Fruit fly (Drosophila melanogaster) whole organism, embryonic: ENCODE data around the gene CG34001.

ENCODE experiments used
- Abd-B ChIP-seq: fragments of 200-800 bp; sonication (Bioruptor generic); optimal IDR thresholded peaks from 2 replicates; lab custom pipeline; 2018; ENCODE audit warnings: missing biosample characterization, mild to moderate bottlenecking, missing genetic modification characterization, moderate library complexity
- CG10366 ChIP-seq: fragments of 200-800 bp; sonication (Bioruptor generic); IDR thresholded peaks from 2 replicates; pipeline ENCODE4 v1.3.6; 2022; ENCODE audit warnings: missing biosample characterization, missing genetic modification characterization
- CG10959 ChIP-seq: fragments of 200-800 bp; sonication (Bioruptor generic); IDR thresholded peaks from 2 replicates; pipeline ENCODE4 v1.3.6; 2022; ENCODE audit warnings: missing biosample characterization, missing genetic modification characterization
- CG11085 ChIP-seq: fragments of 200-800 bp; sonication (Bioruptor generic); IDR thresholded peaks from 2 replicates; pipeline ENCODE4 v1.3.6; 2022; ENCODE audit warnings: missing biosample characterization, missing genetic modification characterization
- CG11695 ChIP-seq: fragments of 200-800 bp; sonication (Bioruptor generic); IDR thresholded peaks from 3 replicates; pipeline ENCODE4 v1.3.6; 2022; ENCODE audit warnings: missing biosample characterization, missing genetic modification characterization
- CG11723 ChIP-seq: fragments of 200-800 bp; sonication (Bioruptor generic); optimal IDR thresholded peaks from 2 replicates; lab custom pipeline; 2017; ENCODE audit warnings: missing biosample characterization, mild to moderate bottlenecking, missing genetic modification characterization
- CG12659 ChIP-seq: fragments of 200-800 bp; sonication (Bioruptor generic); optimal IDR thresholded peaks from 3 replicates; lab custom pipeline; 2017; ENCODE audit warnings: mild to moderate bottlenecking, missing biosample characterization, missing genetic modification reagents, missing genetic modification characterization
- CG14667 ChIP-seq: fragments of 200-800 bp; sonication (Bioruptor generic); IDR thresholded peaks from 2 replicates; pipeline ENCODE4 v1.3.6; 2022; ENCODE audit warnings: missing biosample characterization, missing genetic modification characterization
- CG15696 ChIP-seq: fragments of 200-800 bp; sonication (Bioruptor generic); optimal IDR thresholded peaks from 2 replicates; lab custom pipeline; 2019; ENCODE audit warnings: missing biosample characterization, mild to moderate bottlenecking, missing genetic modification characterization, moderate library complexity
- CG1647 ChIP-seq: fragments of 200-800 bp; sonication (Bioruptor generic); optimal IDR thresholded peaks from 3 replicates; lab custom pipeline; 2016; ENCODE audit warnings: missing biosample characterization, missing genetic modification characterization
- CG1792 ChIP-seq: fragments of 200-800 bp; sonication (Bioruptor generic); optimal IDR thresholded peaks from 2 replicates; lab custom pipeline; 2016; ENCODE audit warnings: missing biosample characterization, missing genetic modification characterization
- CG18476 ChIP-seq: fragments of 200-800 bp; sonication (Bioruptor generic); optimal IDR thresholded peaks from 2 replicates; lab custom pipeline; 2016; ENCODE audit warnings: missing biosample characterization, mild to moderate bottlenecking, missing genetic modification characterization
- CG18599 ChIP-seq: fragments of 200-800 bp; sonication (Bioruptor generic); optimal IDR thresholded peaks from 3 replicates; lab custom pipeline; 2017; ENCODE audit warnings: missing biosample characterization, missing genetic modification characterization, mild to moderate bottlenecking, moderate library complexity, missing genetic modification reagents
- CG2116 ChIP-seq: fragments of 200-800 bp; sonication (Bioruptor generic); optimal IDR thresholded peaks from 3 replicates; lab custom pipeline; 2018; ENCODE audit warnings: missing biosample characterization, mild to moderate bottlenecking, missing genetic modification characterization
- CG31388 ChIP-seq: fragments of 200-800 bp; sonication (Bioruptor generic); optimal IDR thresholded peaks from 2 replicates; lab custom pipeline; 2016; ENCODE audit warnings: missing biosample characterization, missing genetic modification characterization
- CG31441 ChIP-seq: fragments of 200-800 bp; sonication (Bioruptor generic); IDR thresholded peaks from 2 replicates; pipeline ENCODE4 v1.3.6; 2022; ENCODE audit warnings: missing biosample characterization, missing genetic modification characterization
- CG3281 ChIP-seq: fragments of 200-800 bp; sonication (Bioruptor generic); optimal IDR thresholded peaks from 3 replicates; lab custom pipeline; 2017; ENCODE audit warnings: missing biosample characterization, mild to moderate bottlenecking, missing genetic modification characterization
- CG4328 ChIP-seq: fragments of 200-800 bp; sonication (Bioruptor generic); optimal IDR thresholded peaks from 3 replicates; lab custom pipeline; 2017; ENCODE audit warnings: missing biosample characterization, missing genetic modification reagents, missing genetic modification characterization
- CG6854 ChIP-seq: fragments of 200-800 bp; sonication (Bioruptor generic); optimal IDR thresholded peaks from 3 replicates; lab custom pipeline; 2017; ENCODE audit warnings: missing biosample characterization, mild to moderate bottlenecking, missing genetic modification characterization
- CG7271 ChIP-seq: fragments of 200-800 bp; sonication (Bioruptor generic); optimal IDR thresholded peaks from 2 replicates; lab custom pipeline; 2018; ENCODE audit warnings: missing biosample characterization, mild to moderate bottlenecking, missing genetic modification characterization, moderate library complexity
- CG7745 ChIP-seq: fragments of 200-800 bp; sonication (Bioruptor generic); optimal IDR thresholded peaks from 2 replicates; lab custom pipeline; 2018; ENCODE audit warnings: missing biosample characterization, mild to moderate bottlenecking, missing genetic modification characterization, moderate library complexity
- CG7839 ChIP-seq: fragments of 200-800 bp; sonication (Bioruptor generic); optimal IDR thresholded peaks from 3 replicates; lab custom pipeline; 2018; ENCODE audit warnings: missing biosample characterization, mild to moderate bottlenecking, missing genetic modification characterization, moderate library complexity
- CG9215 ChIP-seq: fragments of 200-800 bp; sonication (Bioruptor generic); IDR thresholded peaks from 2 replicates; pipeline ENCODE4 v1.3.6; 2022; ENCODE audit warnings: missing biosample characterization, missing genetic modification characterization
- CG9932 ChIP-seq: fragments of 200-800 bp; sonication (Bioruptor generic); IDR thresholded peaks from 2 replicates; pipeline ENCODE4 v1.3.6; 2022; ENCODE audit warnings: missing biosample characterization, missing genetic modification characterization
- Camta ChIP-seq: fragments of 200-800 bp; sonication (Bioruptor generic); optimal IDR thresholded peaks from 2 replicates; lab custom pipeline; 2016; ENCODE audit warnings: missing biosample characterization, missing genetic modification characterization
- Chrac-16 ChIP-seq: fragments of 200-800 bp; sonication (Bioruptor generic); optimal IDR thresholded peaks from 3 replicates; lab custom pipeline; 2016; ENCODE audit warnings: missing biosample characterization, missing genetic modification characterization
- Dad ChIP-seq: fragments of 200-800 bp; sonication (Bioruptor generic); optimal IDR thresholded peaks from 3 replicates; lab custom pipeline; 2016; ENCODE audit warnings: missing biosample characterization, missing genetic modification characterization
- Doc3 ChIP-seq: fragments of 200-800 bp; sonication (Bioruptor generic); IDR thresholded peaks from 3 replicates; pipeline ENCODE4 v1.3.6; 2022; ENCODE audit warnings: missing biosample characterization, missing genetic modification characterization; ENCODE audit not compliant: partially characterized antibody
- E2f2 ChIP-seq: fragments of 200-800 bp; sonication (Bioruptor generic); IDR thresholded peaks from 2 replicates; pipeline ENCODE4 v1.3.6; 2022; ENCODE audit warnings: missing biosample characterization, missing genetic modification characterization
- Ets97D ChIP-seq: fragments of 200-800 bp; sonication (Bioruptor generic); optimal IDR thresholded peaks from 3 replicates; lab custom pipeline; 2016; ENCODE audit warnings: missing biosample characterization, missing genetic modification characterization
- Gsc ChIP-seq: fragments of 200-800 bp; sonication (Bioruptor generic); IDR thresholded peaks from 2 replicates; pipeline ENCODE4 v1.3.6; 2022; ENCODE audit warnings: missing biosample characterization, missing genetic modification characterization
- HLHmδ ChIP-seq: fragments of 200-800 bp; sonication (Bioruptor generic); optimal IDR thresholded peaks from 2 replicates; lab custom pipeline; 2018; ENCODE audit warnings: missing biosample characterization, mild to moderate bottlenecking, missing genetic modification characterization, moderate library complexity
- Hr3 ChIP-seq: fragments of 200-800 bp; sonication (Bioruptor generic); optimal IDR thresholded peaks from 3 replicates; lab custom pipeline; 2016; ENCODE audit warnings: missing biosample characterization, missing genetic modification characterization
- NC2α ChIP-seq: fragments of 200-800 bp; sonication (Bioruptor generic); optimal IDR thresholded peaks from 2 replicates; lab custom pipeline; 2016; ENCODE audit warnings: missing biosample characterization, missing genetic modification characterization
- Ssrp ChIP-seq: fragments of 200-800 bp; sonication (Bioruptor generic); optimal IDR thresholded peaks from 2 replicates; lab custom pipeline; 2018; ENCODE audit warnings: missing biosample characterization, mild to moderate bottlenecking, missing genetic modification characterization, moderate library complexity
- ac ChIP-seq: fragments of 200-800 bp; sonication (Bioruptor generic); optimal IDR thresholded peaks from 3 replicates; lab custom pipeline; 2017; ENCODE audit warnings: missing biosample characterization, mild to moderate bottlenecking, missing genetic modification characterization
- az2 ChIP-seq: fragments of 200-800 bp; sonication (Bioruptor generic); optimal IDR thresholded peaks from 3 replicates; lab custom pipeline; 2016; ENCODE audit warnings: missing biosample characterization, missing genetic modification characterization
- cas ChIP-seq: fragments of 200-800 bp; sonication (Bioruptor generic); IDR thresholded peaks from 2 replicates; pipeline ENCODE4 v1.3.6; 2022; ENCODE audit warnings: missing biosample characterization, missing genetic modification characterization
- corto ChIP-seq: fragments of 200-800 bp; sonication (Bioruptor generic); optimal IDR thresholded peaks from 2 replicates; lab custom pipeline; 2016; ENCODE audit warnings: missing biosample characterization, mild to moderate bottlenecking, missing genetic modification characterization, moderate library complexity
- croc ChIP-seq: fragments of 200-800 bp; sonication (Bioruptor generic); conservative IDR thresholded peaks from 3 replicates; pipeline ENCODE4 v1.3.6; 2022; ENCODE audit warnings: missing biosample characterization, missing genetic modification characterization
- danr ChIP-seq: fragments of 200-800 bp; sonication (Bioruptor generic); IDR thresholded peaks from 2 replicates; pipeline ENCODE4 v1.3.6; 2022; ENCODE audit warnings: missing biosample characterization, missing genetic modification characterization
- dimm ChIP-seq: fragments of 200-800 bp; sonication (Bioruptor generic); IDR thresholded peaks from 2 replicates; pipeline ENCODE4 v1.3.6; 2022; ENCODE audit warnings: missing biosample characterization, missing genetic modification characterization
- eve ChIP-seq, 2 experiments: fragments of >200 bp; optimal IDR thresholded peaks; 2 replicates each; lab custom pipeline; 2017; ENCODE audit warnings: missing biosample characterization in 2 of 2, missing genetic modification characterization in 2 of 2
- fru ChIP-seq: fragments of >200 bp; optimal IDR thresholded peaks from 2 replicates; lab custom pipeline; 2017
- gce ChIP-seq: fragments of 200-800 bp; sonication (Bioruptor generic); IDR thresholded peaks from 3 replicates; pipeline ENCODE4 v1.3.6; 2022; ENCODE audit warnings: missing biosample characterization, missing genetic modification characterization
- her ChIP-seq: fragments of 200-800 bp; sonication (Bioruptor generic); optimal IDR thresholded peaks from 2 replicates; lab custom pipeline; 2016; ENCODE audit warnings: missing biosample characterization, missing genetic modification characterization
- onecut ChIP-seq: fragments of 200-800 bp; sonication (Bioruptor generic); IDR thresholded peaks from 2 replicates; pipeline ENCODE4 v1.3.6; 2022; ENCODE audit warnings: missing biosample characterization, missing genetic modification characterization
- scrt ChIP-seq: fragments of 200-800 bp; sonication (Bioruptor generic); optimal IDR thresholded peaks from 2 replicates; lab custom pipeline; 2018; ENCODE audit warnings: missing biosample characterization, mild to moderate bottlenecking, missing genetic modification characterization, moderate library complexity
- sima ChIP-seq: fragments of 200-800 bp; sonication (Bioruptor generic); optimal IDR thresholded peaks from 2 replicates; lab custom pipeline; 2016; ENCODE audit warnings: missing biosample characterization, missing genetic modification characterization
- slp2 ChIP-seq: fragments of 200-800 bp; sonication (Bioruptor generic); optimal IDR thresholded peaks from 2 replicates; lab custom pipeline; 2016; ENCODE audit warnings: missing biosample characterization, missing genetic modification characterization
- sna ChIP-seq: fragments of 200-800 bp; sonication (Bioruptor generic); IDR thresholded peaks from 2 replicates; pipeline ENCODE4 v1.3.6; 2022; ENCODE audit warnings: missing biosample characterization, missing genetic modification characterization; ENCODE audit not compliant: partially characterized antibody

CG34001 gene

DNA sequence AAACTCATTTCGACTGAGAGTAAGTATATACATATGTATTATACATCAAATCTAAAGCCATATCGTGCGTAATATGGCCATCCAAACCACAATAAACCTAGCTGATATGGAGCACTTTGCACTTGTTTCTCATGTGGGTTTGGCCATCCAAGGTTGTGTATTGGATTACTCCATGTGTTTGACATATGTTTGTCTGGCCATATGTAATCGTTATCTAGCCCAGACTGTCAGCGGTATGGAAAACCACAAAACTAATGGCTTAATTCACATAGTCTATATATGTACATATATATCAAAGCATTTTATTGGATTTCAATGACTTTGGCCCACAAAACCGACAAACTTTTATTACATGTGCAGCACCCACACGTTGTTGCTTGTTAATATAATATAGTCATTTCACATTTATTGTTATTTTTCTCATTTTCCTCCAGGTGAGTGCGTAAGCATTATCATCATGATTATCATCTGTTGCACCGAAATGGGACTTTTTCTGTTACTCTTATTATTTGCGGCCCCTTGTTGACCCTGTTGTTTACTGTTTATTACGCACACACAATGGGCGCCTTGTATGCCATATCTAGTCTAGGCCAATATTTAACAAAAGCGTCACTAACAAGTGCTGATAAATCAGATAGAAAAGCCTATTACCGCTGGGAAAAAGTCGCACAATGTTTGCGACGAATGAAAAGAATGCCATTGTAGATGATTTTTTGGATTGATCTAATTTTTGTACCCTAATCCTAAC, 25.7 kb downstream of the CG34001 start (continued):
- no peak for TF ChIP-seq Ssrp (tag; lab: Kevin White, UChicago)
- TF ChIP-seq CG10366: 0 out of 2 replicates have a peak, but pooled peaks have one; percentile 15
- TF ChIP-seq croc (GFP tag; lab: Robert Waterston, UW): no peak
- no peak for TF ChIP-seq corto (GFP tag; lab: Kevin White, UChicago)
- TF ChIP-seq CG11723: peak; percentile 70
- TF ChIP-seq dimm (GFP tag; lab: Robert Waterston, UW): no peak
- TF ChIP-seq CG7745: no peak
- peak; percentile 11 for TF ChIP-seq CG7839 (tag; lab: Kevin White, UChicago)
- TF ChIP-seq fru (lab: Kevin White, UChicago): no peak
- no peak; the same call in 1 of the 2 replicates for TF ChIP-seq CG31441 (GFP tag; lab: Robert Waterston, UW)
- peak; percentile 67 for TF ChIP-seq onecut (GFP tag; lab: Robert Waterston, UW)
- TF ChIP-seq Camta (GFP tag; lab: Kevin White, UChicago): peak; percentile 68
- peak; percentile 11 for TF ChIP-seq Dad (GFP tag; lab: Kevin White, UChicago)
- TF ChIP-seq CG18599 (GFP tag; lab: Kevin White, UChicago): peak; percentile 78
- no peak for TF ChIP-seq Abd-B (GFP tag; lab: Kevin White, UChicago)
- no peak for TF ChIP-seq cas (GFP tag; lab: Robert Waterston, UW)
- no peak for TF ChIP-seq CG11085 (GFP tag; lab: Robert Waterston, UW)
- TF ChIP-seq CG6854 (GFP tag; lab: Kevin White, UChicago): no peak
- TF ChIP-seq ac (GFP tag; lab: Kevin White, UChicago): peak; percentile 46
- TF ChIP-seq eve (GFP tag; optimal IDR thresholded peaks at IDR 0.05; lab: Kevin White, UChicago): no peak
- TF ChIP-seq az2: peak; percentile 32
- TF ChIP-seq gce (GFP tag; lab: Robert Waterston, UW): no peak
- peak; percentile 69 for TF ChIP-seq CG3281 (GFP tag; lab: Kevin White, UChicago)
- peak; percentile 19 for TF ChIP-seq sima
- no peak for TF ChIP-seq Doc3
- TF ChIP-seq CG9932 (GFP tag; lab: Robert Waterston, UW): no peak
- TF ChIP-seq scrt (GFP tag; lab: Kevin White, UChicago): peak; percentile 62
- TF ChIP-seq CG4328 (GFP tag; lab: Kevin White, UChicago): peak; percentile 32
- TF ChIP-seq Hr3 (GFP tag; lab: Kevin White, UChicago): peak; percentile 23
- TF ChIP-seq E2f2 (GFP tag; lab: Robert Waterston, UW): no peak
- peak; percentile 61 for TF ChIP-seq her
- TF ChIP-seq Chrac-16 (GFP tag; lab: Kevin White, UChicago): no peak
- TF ChIP-seq CG18476 (GFP tag; lab: Kevin White, UChicago): peak; percentile 37
- TF ChIP-seq danr (GFP tag; lab: Robert Waterston, UW): no peak
- no peak for TF ChIP-seq sna (GFP tag; lab: Robert Waterston, UW)
- TF ChIP-seq Ets97D (GFP tag; lab: Kevin White, UChicago): peak; percentile 19
- TF ChIP-seq CG10959: no peak
- no peak for TF ChIP-seq CG9215 (GFP tag; lab: Robert Waterston, UW)
- peak; percentile 60 for TF ChIP-seq CG2116 (GFP tag; lab: Kevin White, UChicago)
- peak; percentile 71 for TF ChIP-seq CG1647 (GFP tag; lab: Kevin White, UChicago)
- TF ChIP-seq slp2 (GFP tag; lab: Kevin White, UChicago): no peak
- peak; percentile 40 for TF ChIP-seq CG7271
- TF ChIP-seq CG14667: no peak
- TF ChIP-seq CG15696 (tag; lab: Kevin White, UChicago): peak; percentile 45
- peak; percentile 63 for TF ChIP-seq NC2α
- TF ChIP-seq CG31388 (GFP tag; lab: Kevin White, UChicago): no peak
- TF ChIP-seq CG1792 (GFP tag; lab: Kevin White, UChicago): peak; percentile 70
- peak; percentile 47 for TF ChIP-seq CG12659 (GFP tag; lab: Kevin White, UChicago)
- TF ChIP-seq HLHmδ (GFP tag; lab: Kevin White, UChicago): no peak
- TF ChIP-seq CG11695: peak; percentile 15; the same call in 1 of the 3 replicates
- TF ChIP-seq Gsc: no peak
